Worm (Caenorhabditis elegans): Measurements from ENCODE around the gene Y62H9A.14.
A peak's percentile ranks its signal among the peaks of the same experiment; 100 is the strongest.

The Y62H9A.14 gene

DNA sequence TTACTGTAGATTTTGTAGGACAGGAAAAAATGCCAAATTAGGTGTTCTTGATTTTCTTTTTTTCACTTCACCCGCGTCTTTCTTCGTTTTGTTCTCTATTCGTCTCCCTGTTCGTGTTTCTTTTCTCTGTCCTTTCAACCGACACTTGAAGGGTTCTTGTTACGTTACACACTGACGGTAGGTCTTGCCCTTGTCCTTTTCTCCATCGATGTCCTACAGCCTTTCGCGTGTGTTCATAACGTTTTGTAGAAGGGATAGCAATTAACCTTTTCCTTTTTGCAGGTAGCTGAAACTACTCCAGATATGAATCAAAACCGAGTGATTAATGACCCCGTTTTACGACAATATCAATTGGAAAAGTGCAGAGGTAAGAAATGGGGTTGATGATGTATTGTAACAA, 3.1 kb downstream of the Y62H9A.14 start, which contains the start of gene F55G7.1:
F55G7.1 (plus strand) TSS at position 276 of the 400 bp plus-strand sequence.
- TF ChIP-seq tab-1 (GFP tag; IDR thresholded peaks at IDR 0.05) (no peak), klf-2 (GFP tag; conservative IDR thresholded peaks at IDR 0.05) (no peak), T22C8.4 (GFP tag; IDR thresholded peaks at IDR 0.05) (no peak), flt-1 (GFP tag; IDR thresholded peaks at IDR 0.05) (no peak), ztf-23 (GFP tag; IDR thresholded peaks at IDR 0.05) (no peak), ref-1 (GFP tag; conservative IDR thresholded peaks at IDR 0.05) (no peak), med-1 (GFP tag; optimal IDR thresholded peaks at IDR 0.05; ENCODE audit: insufficient read depth) (no peak), ztf-29 (GFP tag; IDR thresholded peaks at IDR 0.05) (no peak)

DNA sequence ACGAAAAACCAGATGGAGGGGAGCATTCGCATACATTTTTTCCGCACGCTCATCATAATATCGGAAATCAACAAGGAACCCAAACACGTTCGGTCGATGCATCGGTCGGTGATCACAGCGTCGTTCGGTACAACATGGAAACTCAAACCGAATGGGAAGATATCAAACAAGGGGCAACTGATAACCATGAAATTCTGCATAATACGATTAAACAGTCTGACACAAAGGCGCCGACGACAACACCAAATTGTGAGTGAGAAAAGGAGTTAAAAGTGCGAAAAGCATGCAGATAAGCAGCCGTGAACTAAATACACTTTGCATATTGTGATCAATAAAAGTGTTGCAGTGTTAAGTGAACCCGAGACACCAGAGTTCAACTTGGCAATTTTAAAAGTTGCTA, 4.2 kb downstream of the Y62H9A.14 start:
- TF ChIP-seq med-1 (GFP tag; optimal IDR thresholded peaks at IDR 0.05; ENCODE audit: insufficient read depth): no peak
- no peak for TF ChIP-seq T22C8.4 (GFP tag; IDR thresholded peaks at IDR 0.05)
- TF ChIP-seq cog-1 (tag; optimal IDR thresholded peaks at IDR 0.05): no peak
- no peak for TF ChIP-seq tab-1 (GFP tag; IDR thresholded peaks at IDR 0.05)
- no peak for TF ChIP-seq flt-1 (GFP tag; IDR thresholded peaks at IDR 0.05)
- no peak for TF ChIP-seq ztf-29 (GFP tag; IDR thresholded peaks at IDR 0.05)
- TF ChIP-seq ref-1 (GFP tag; conservative IDR thresholded peaks at IDR 0.05): no peak
- no peak for TF ChIP-seq ztf-23 (GFP tag; IDR thresholded peaks at IDR 0.05)
- no peak for TF ChIP-seq klf-2 (GFP tag; conservative IDR thresholded peaks at IDR 0.05)

DNA sequence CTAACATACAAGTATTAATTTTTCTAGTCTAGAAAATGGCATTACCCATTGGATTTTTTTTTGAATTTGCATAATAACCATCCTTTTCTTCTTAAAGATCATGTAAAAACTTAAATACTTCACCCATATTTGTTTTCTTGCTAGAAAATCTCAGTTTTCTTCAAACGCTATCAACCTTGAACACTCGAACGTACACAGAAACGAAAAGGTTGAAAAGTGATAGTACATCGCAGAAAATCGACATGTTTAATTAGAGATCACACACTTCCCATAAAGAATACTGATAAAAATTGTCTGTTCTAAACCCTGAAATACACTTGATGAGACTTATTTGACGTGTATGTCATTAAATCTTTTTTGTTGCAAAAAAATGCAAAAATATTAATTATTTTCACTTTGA, 6.6 kb downstream of the Y62H9A.14 start, which contains the start of gene F55G7.4:
F55G7.4 (plus strand) TSS at position 301 of the 400 bp plus-strand sequence.
- TF ChIP-seq ztf-23 (GFP tag; IDR thresholded peaks at IDR 0.05): no peak
- no peak for TF ChIP-seq T22C8.4 (GFP tag; IDR thresholded peaks at IDR 0.05)
- no peak for TF ChIP-seq tab-1 (GFP tag; IDR thresholded peaks at IDR 0.05)
- TF ChIP-seq cog-1 (tag; optimal IDR thresholded peaks at IDR 0.05): no peak
- TF ChIP-seq med-1 (GFP tag; optimal IDR thresholded peaks at IDR 0.05; ENCODE audit: insufficient read depth): no peak
- TF ChIP-seq flt-1 (GFP tag; IDR thresholded peaks at IDR 0.05): no peak
- TF ChIP-seq ref-1 (GFP tag; conservative IDR thresholded peaks at IDR 0.05): no peak
- no peak for TF ChIP-seq klf-2 (GFP tag; conservative IDR thresholded peaks at IDR 0.05)
- no peak for TF ChIP-seq ztf-29 (GFP tag; IDR thresholded peaks at IDR 0.05)

DNA sequence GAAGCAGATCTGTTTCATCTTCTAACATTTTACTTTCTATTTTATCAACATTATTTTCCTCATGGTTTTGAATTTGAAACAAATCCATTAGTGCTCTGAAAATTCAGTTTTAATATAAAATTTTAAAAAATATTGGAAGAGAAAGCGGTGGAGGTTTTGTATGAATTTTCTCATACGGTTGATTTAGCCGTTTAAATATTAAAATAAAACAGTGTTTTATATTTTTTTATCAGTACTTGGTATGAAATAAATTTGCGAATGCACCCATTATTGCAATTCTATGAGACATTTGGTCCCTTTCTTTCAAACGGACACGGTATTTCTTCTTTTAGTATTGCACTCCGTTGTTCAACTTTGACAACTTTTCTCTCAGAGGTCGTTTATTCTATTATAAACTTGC, 10.5 kb downstream of the Y62H9A.14 start, which contains the start of gene dot-1.4:
dot-1.4 (minus strand) TSS at position 101 of the 400 bp plus-strand sequence.
- TF ChIP-seq ztf-29 (GFP tag; IDR thresholded peaks at IDR 0.05): no peak
- TF ChIP-seq cog-1 (tag; optimal IDR thresholded peaks at IDR 0.05): no peak
- no peak for TF ChIP-seq tab-1 (GFP tag; IDR thresholded peaks at IDR 0.05)
- no peak for TF ChIP-seq ztf-23 (GFP tag; IDR thresholded peaks at IDR 0.05)
- no peak for TF ChIP-seq med-1 (GFP tag; optimal IDR thresholded peaks at IDR 0.05; ENCODE audit: insufficient read depth)
- no peak for TF ChIP-seq flt-1 (GFP tag; IDR thresholded peaks at IDR 0.05)
- TF ChIP-seq klf-2 (GFP tag; conservative IDR thresholded peaks at IDR 0.05): no peak
- TF ChIP-seq ref-1 (GFP tag; conservative IDR thresholded peaks at IDR 0.05): no peak
- no peak for TF ChIP-seq T22C8.4 (GFP tag; IDR thresholded peaks at IDR 0.05)

DNA sequence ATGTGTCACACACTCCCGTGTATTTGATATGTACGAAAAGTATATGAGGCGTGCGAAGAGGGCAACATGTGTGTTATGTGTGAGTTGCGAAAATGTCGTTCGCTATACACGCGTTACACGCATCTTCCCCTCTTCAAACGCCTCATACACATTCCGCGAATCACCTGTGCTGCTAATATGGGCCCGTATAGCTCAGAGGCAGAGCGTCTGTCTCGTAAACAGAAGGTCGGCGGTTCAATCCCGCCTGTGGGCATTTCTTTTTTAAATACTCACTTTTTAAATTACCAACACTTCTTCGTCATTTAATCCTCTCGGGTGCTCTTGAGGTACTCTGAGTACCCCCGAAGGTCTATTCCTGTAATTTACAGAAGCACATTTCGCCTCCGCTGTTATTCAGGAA, 12.5 kb downstream of the Y62H9A.14 start:
- TF ChIP-seq T22C8.4 (GFP tag; IDR thresholded peaks at IDR 0.05) (no peak), cog-1 (tag; optimal IDR thresholded peaks at IDR 0.05) (no peak), klf-2 (GFP tag; conservative IDR thresholded peaks at IDR 0.05) (no peak), med-1 (GFP tag; optimal IDR thresholded peaks at IDR 0.05; ENCODE audit: insufficient read depth) (no peak), ztf-29 (GFP tag; IDR thresholded peaks at IDR 0.05) (no peak), flt-1 (GFP tag; IDR thresholded peaks at IDR 0.05) (0 out of 2 replicates have a peak, but pooled peaks have one; percentile 32), tab-1 (GFP tag; IDR thresholded peaks at IDR 0.05) (0 out of 2 replicates have a peak, but pooled peaks have one; percentile 32), ref-1 (GFP tag; conservative IDR thresholded peaks at IDR 0.05) (no peak), ztf-23 (GFP tag; IDR thresholded peaks at IDR 0.05) (no peak)

DNA sequence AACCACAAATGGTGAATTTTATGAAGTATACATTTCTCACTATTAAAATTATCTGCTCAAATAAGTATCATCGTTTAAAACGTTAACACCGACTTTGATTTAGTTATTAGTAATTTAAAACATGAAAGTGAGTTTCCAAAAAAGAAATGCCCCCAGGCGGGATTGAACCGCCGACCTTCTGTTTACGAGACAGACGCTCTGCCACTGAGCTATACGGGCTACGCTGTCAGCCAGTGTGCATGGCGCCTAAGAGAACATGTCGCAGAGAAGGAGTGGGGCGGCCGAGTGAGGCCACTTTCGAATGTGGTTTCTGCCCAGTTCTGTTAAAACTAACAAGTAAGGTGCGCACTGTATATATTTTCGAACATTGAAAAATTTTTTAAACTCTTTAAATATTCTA, 13.9 kb downstream of the Y62H9A.14 start:
- TF ChIP-seq T22C8.4 (GFP tag; IDR thresholded peaks at IDR 0.05): peak; percentile 63; the same call in 1 of the 2 replicates
- TF ChIP-seq klf-2 (GFP tag; conservative IDR thresholded peaks at IDR 0.05): peak; percentile 79
- TF ChIP-seq tab-1 (GFP tag; IDR thresholded peaks at IDR 0.05): peak; percentile 90
- 0 out of 2 replicates have a peak, but pooled peaks have one; percentile 58 for TF ChIP-seq ztf-29 (GFP tag; IDR thresholded peaks at IDR 0.05)
- peak; percentile 85 for TF ChIP-seq ztf-23 (GFP tag; IDR thresholded peaks at IDR 0.05)
- TF ChIP-seq ref-1 (GFP tag; conservative IDR thresholded peaks at IDR 0.05): peak; percentile 72
- peak; percentile 69 for TF ChIP-seq cog-1 (tag; optimal IDR thresholded peaks at IDR 0.05)
- peak; percentile 92 for TF ChIP-seq flt-1 (GFP tag; IDR thresholded peaks at IDR 0.05)
- peak; percentile 41 for TF ChIP-seq med-1 (GFP tag; optimal IDR thresholded peaks at IDR 0.05; ENCODE audit: insufficient read depth)

DNA sequence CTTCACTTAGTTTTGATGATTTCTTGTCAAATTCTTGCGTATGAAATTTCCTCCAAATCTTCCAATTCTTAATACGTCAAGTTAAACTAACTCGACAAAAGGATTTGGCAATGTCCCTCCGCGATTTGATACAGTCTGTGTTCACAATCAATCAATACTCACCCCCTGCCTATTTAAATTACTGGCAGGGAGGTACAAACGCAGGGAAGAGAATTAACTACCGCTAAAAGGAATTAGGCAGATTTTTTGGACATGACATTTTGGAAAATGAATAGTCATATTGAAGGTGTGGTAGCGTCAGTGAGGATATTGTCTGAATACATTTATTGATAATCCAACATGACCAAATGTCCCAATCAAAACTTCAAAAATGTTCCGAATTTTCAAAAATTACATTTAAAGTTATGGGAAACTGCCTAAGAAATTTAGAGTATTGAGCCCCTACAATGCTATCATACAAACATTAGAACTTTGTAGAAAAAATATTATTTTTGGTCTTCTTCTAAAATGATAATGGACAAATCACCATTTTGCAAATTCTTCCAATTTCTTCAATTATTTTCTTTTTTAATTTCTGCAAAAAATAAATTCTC, 16.4 kb downstream of the Y62H9A.14 start:
- peak; percentile 95 for TF ChIP-seq cog-1 (tag; optimal IDR thresholded peaks at IDR 0.05)
- TF ChIP-seq T22C8.4 (GFP tag; IDR thresholded peaks at IDR 0.05): peak; percentile 100
- TF ChIP-seq ref-1 (GFP tag; conservative IDR thresholded peaks at IDR 0.05): peak; percentile 48
- peak; percentile 90 for TF ChIP-seq flt-1 (GFP tag; IDR thresholded peaks at IDR 0.05)
- TF ChIP-seq klf-2 (GFP tag; conservative IDR thresholded peaks at IDR 0.05): peak; percentile 67
- TF ChIP-seq med-1 (GFP tag; optimal IDR thresholded peaks at IDR 0.05; ENCODE audit: insufficient read depth): peak; percentile 64
- TF ChIP-seq ztf-29 (GFP tag; IDR thresholded peaks at IDR 0.05): no peak
- peak; percentile 86 for TF ChIP-seq ztf-23 (GFP tag; IDR thresholded peaks at IDR 0.05)
- peak; percentile 74; the same call in 1 of the 2 replicates for TF ChIP-seq tab-1 (GFP tag; IDR thresholded peaks at IDR 0.05)

DNA sequence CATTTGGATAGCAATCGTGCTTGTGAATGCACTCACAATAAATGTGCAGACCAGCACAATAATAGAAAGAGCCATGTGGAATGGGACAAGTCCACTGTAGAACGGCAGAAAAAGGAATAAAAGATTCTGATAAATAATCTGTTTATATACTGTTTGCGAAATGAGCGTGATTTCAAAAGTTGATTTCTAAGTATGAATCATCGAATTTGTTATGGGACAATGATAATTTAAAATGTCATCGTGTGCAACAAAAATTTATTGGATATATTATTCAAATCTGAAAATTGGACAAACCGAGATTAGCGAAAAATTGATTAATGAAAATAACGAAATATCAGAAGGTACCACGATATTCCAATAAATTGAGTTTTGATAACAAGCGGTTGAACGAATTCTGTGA, 17.8 kb downstream of the Y62H9A.14 start, which contains the start of gene F55G7.5:
F55G7.5 (minus strand) TSS at position 101 of the 400 bp plus-strand sequence.
- TF ChIP-seq cog-1 (tag; optimal IDR thresholded peaks at IDR 0.05) (no peak), med-1 (GFP tag; optimal IDR thresholded peaks at IDR 0.05; ENCODE audit: insufficient read depth) (no peak), ref-1 (GFP tag; conservative IDR thresholded peaks at IDR 0.05) (no peak), ztf-23 (GFP tag; IDR thresholded peaks at IDR 0.05) (no peak), flt-1 (GFP tag; IDR thresholded peaks at IDR 0.05) (no peak), T22C8.4 (GFP tag; IDR thresholded peaks at IDR 0.05) (no peak), tab-1 (GFP tag; IDR thresholded peaks at IDR 0.05) (no peak), klf-2 (GFP tag; conservative IDR thresholded peaks at IDR 0.05) (no peak), ztf-29 (GFP tag; IDR thresholded peaks at IDR 0.05) (no peak)

DNA sequence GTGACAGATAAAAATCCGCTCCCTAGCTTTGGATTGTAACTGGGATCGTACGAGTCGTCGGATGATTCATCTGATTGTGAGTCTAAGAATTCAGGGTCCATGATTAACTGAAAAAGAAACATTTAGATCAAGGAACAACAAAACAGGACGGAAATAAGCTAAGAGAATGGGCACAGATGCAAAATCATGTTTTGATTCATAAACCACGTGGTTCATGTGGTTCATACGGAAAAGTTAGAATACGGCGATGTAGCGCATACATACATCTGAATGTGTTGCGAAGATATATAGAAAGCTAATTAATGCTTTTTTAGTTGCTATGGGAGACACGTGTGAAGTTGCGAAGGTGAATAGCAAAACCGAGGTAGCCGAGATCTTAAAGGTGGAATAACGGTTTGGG, 20.9 kb downstream of the Y62H9A.14 start, which contains the start of gene F55G7.3:
F55G7.3 (minus strand) TSS at position 101 of the 400 bp plus-strand sequence.
- TF ChIP-seq ztf-29 (GFP tag; IDR thresholded peaks at IDR 0.05): no peak
- TF ChIP-seq tab-1 (GFP tag; IDR thresholded peaks at IDR 0.05): no peak
- no peak for TF ChIP-seq ref-1 (GFP tag; conservative IDR thresholded peaks at IDR 0.05)
- TF ChIP-seq klf-2 (GFP tag; conservative IDR thresholded peaks at IDR 0.05): no peak
- no peak for TF ChIP-seq T22C8.4 (GFP tag; IDR thresholded peaks at IDR 0.05)
- TF ChIP-seq ztf-23 (GFP tag; IDR thresholded peaks at IDR 0.05): no peak

All from whole organism, midembryonic.